Worm (Caenorhabditis elegans): ENCODE results near the gene T01B7.13.

ce11 chrII:8745449-8746297 is 30.5 kb downstream of the T01B7.13 start:
- TF ChIP-seq elt-3 (tag; optimal IDR thresholded peaks at IDR 0.05) (no peak), R02D3.7 (tag; optimal IDR thresholded peaks at IDR 0.05) (no peak), aly-2 (tag; optimal IDR thresholded peaks at IDR 0.05) (no peak), snpc-4 (tag; optimal IDR thresholded peaks at IDR 0.05) (no peak), mdl-1 (tag; optimal IDR thresholded peaks at IDR 0.05) (no peak), nhr-11 (tag; optimal IDR thresholded peaks at IDR 0.05) (no peak), C34F6.9 (tag; optimal IDR thresholded peaks at IDR 0.05) (no peak), lin-39 (tag; optimal IDR thresholded peaks at IDR 0.05) (no peak)
